Worm (Caenorhabditis elegans) whole organism, L3 larva: ENCODE results near the gene R107.9.

Experiments
- aly-2 ChIP-seq: fragments of 150-350 bp; optimal IDR thresholded peaks from 2 replicates; lab custom pipeline; 2014; ENCODE audit warnings: missing biosample characterization, missing genetic modification characterization
- ama-1 ChIP-seq: fragments of 150-350 bp; optimal IDR thresholded peaks from 2 replicates; lab custom pipeline; 2018
- egl-27 ChIP-seq: sonication (generic microtip); optimal IDR thresholded peaks from 4 replicates; lab custom pipeline; 2017; ENCODE audit warnings: missing biosample characterization, missing genetic modification reagents, missing genetic modification characterization
- elt-2 ChIP-seq: sonication (generic microtip); optimal IDR thresholded peaks from 2 replicates; lab custom pipeline; 2016; ENCODE audit warnings: missing genetic modification reagents, mild to moderate bottlenecking, missing genetic modification characterization, missing compliant biosample characterization
- fos-1 ChIP-seq: fragments of 150-350 bp; optimal IDR thresholded peaks from 2 replicates; lab custom pipeline; 2014; ENCODE audit warnings: missing biosample characterization, missing genetic modification characterization
- mdl-1 ChIP-seq: fragments of 150-350 bp; optimal IDR thresholded peaks from 2 replicates; lab custom pipeline; 2014; ENCODE audit warnings: missing biosample characterization, missing genetic modification characterization
- nhr-23 ChIP-seq: fragments of 150-350 bp; optimal IDR thresholded peaks from 2 replicates; lab custom pipeline; 2014; ENCODE audit warnings: missing biosample characterization, missing genetic modification reagents, missing genetic modification characterization
- nhr-25 ChIP-seq: sonication (generic microtip); optimal IDR thresholded peaks from 2 replicates; lab custom pipeline; 2017; ENCODE audit warnings: missing biosample characterization, missing genetic modification characterization
- pqm-1 ChIP-seq: fragments of 150-350 bp; optimal IDR thresholded peaks from 2 replicates; lab custom pipeline; 2017; ENCODE audit warnings: missing biosample characterization, missing genetic modification characterization, inconsistent platforms
- sea-2 ChIP-seq: fragments of 150-350 bp; sonication (generic microtip); optimal IDR thresholded peaks from 4 replicates; lab custom pipeline; 2014; ENCODE audit warnings: missing biosample characterization, missing genetic modification reagents, missing genetic modification characterization

ce11 chrIII:9037658-9038057 is at the start of gene R107.9:
- no peak for TF ChIP-seq fos-1 (tag; lab: Kevin White, UChicago)
- TF ChIP-seq sea-2: no peak
- no peak for TF ChIP-seq mdl-1 (tag; lab: Kevin White, UChicago)
- no peak for TF ChIP-seq elt-2 (tag; lab: Kevin White, UChicago)
- no peak for TF ChIP-seq aly-2 (tag; lab: Kevin White, UChicago)
- TF ChIP-seq nhr-25 (tag; lab: Kevin White, UChicago): no peak
- no peak for TF ChIP-seq ama-1 (lab: Kevin White, UChicago)
- no peak for TF ChIP-seq nhr-23 (tag; lab: Kevin White, UChicago)
- no peak for TF ChIP-seq pqm-1
- no peak for TF ChIP-seq egl-27 (tag; lab: Kevin White, UChicago)
